Fruit fly (Drosophila melanogaster) Kc167 (cell line): ENCODE results near the gene Lrrk.

Experiments used
- h ChIP-seq: fragments of >200 bp; optimal IDR thresholded peaks from 3 replicates; lab custom pipeline; 2018; ENCODE audit warnings: missing external identifiers
- insv ChIP-seq: fragments of >200 bp; optimal IDR thresholded peaks from 3 replicates; lab custom pipeline; 2018; ENCODE audit warnings: missing external identifiers

DNA sequence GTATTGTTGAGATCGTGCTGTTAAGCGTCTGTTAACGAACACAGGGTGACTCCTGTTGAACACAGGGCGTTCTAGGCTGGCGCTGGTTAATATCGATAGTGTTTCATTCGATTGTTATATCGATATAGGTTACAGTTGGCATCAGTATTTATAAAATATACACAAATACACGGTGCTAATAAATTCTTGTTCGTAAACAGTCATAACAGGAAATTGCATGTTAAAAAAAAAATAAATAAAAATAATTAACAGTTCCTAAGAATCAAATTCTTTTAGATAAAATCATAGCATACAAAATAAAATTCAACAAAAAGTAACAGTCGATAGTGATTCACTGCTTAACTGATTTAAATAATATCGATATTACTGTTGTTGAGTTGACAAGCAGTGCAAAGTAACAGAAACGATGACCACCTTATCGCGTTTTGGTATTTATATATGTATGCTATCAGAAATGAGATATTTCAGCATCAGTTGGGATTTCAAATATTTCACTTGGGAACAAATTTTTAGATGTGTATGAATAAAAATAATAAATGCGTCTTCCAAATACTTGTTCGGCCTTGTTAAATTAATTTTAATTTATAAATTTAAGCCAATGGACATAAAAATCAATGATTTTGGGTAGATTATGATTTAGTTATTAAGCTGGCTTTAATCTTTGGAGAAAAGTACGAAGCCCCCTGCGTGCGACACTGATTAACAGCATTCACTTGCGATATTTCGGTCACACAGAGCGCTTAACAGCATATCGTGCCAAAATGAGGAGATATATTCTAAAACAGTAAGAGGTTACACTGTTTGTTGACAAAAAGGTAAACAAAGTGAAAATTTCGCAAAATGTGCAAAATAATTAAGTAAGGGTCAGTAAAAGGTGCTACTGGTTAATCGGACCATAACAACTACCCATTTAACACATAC lies at the start of gene Lrrk, which contains the start of gene Pi3K92E:
- TF ChIP-seq insv (lab: Kevin White, UChicago), result no peak
- no peak for TF ChIP-seq h
